Worm (Caenorhabditis elegans): ENCODE data around the gene srj-53.

ce11 chrV:727484-728351, 33.2 kb upstream of the srj-53 start, which contains the start of the genes icl-1 and srh-2:
- TF ChIP-seq fkh-10 (GFP tag; optimal IDR thresholded peaks at IDR 0.05): no peak
- peak; percentile 67 for TF ChIP-seq nhr-28 (tag; optimal IDR thresholded peaks at IDR 0.05)
- peak; percentile 73 for TF ChIP-seq mep-1 (tag; optimal IDR thresholded peaks at IDR 0.05)
- TF ChIP-seq zfp-3 (GFP tag; conservative IDR thresholded peaks at IDR 0.05): peak; percentile 48
- TF ChIP-seq nhr-25 (tag; optimal IDR thresholded peaks at IDR 0.05; ENCODE audit: borderline replicate concordance, insufficient read depth): no peak
- TF ChIP-seq nhr-42 (GFP tag; IDR thresholded peaks at IDR 0.05): 0 out of 2 replicates have a peak, but pooled peaks have one; percentile 46
- TF ChIP-seq dpl-1 (GFP tag; optimal IDR thresholded peaks at IDR 0.05): peak; percentile 1
- no peak for TF ChIP-seq egl-27 (tag; optimal IDR thresholded peaks at IDR 0.05)
- TF ChIP-seq skn-1 (tag; optimal IDR thresholded peaks at IDR 0.05): no peak
- peak; percentile 48; the same call in 1 of the 2 replicates for TF ChIP-seq mdt-29 (GFP tag; IDR thresholded peaks at IDR 0.05)
- TF ChIP-seq F10B5.3 (tag; optimal IDR thresholded peaks at IDR 0.05): no peak
- no peak; the same call in 1 of the 2 replicates for TF ChIP-seq Y75B8A.6 (GFP tag; IDR thresholded peaks at IDR 0.05)
- no peak for TF ChIP-seq unc-62 (GFP tag; optimal IDR thresholded peaks at IDR 0.05 in 1 of 2)
- TF ChIP-seq unc-62 (tag; optimal IDR thresholded peaks at IDR 0.05): no peak
- TF ChIP-seq unc-130 (GFP tag; optimal IDR thresholded peaks at IDR 0.05): no peak

Measured in whole organism, L4 larva.